Fruit fly (Drosophila melanogaster) S2 (cell line): ENCODE measurements around the gene CadN2.

Experiments used
- CG8478 ChIP-seq: fragments of >200 bp; optimal IDR thresholded peaks from 2 replicates; lab custom pipeline; 2018
- CTCF ChIP-seq, 2 experiments: fragments of >200 bp; optimal IDR thresholded peaks; 2 replicates each; lab custom pipeline; 2018

DNA sequence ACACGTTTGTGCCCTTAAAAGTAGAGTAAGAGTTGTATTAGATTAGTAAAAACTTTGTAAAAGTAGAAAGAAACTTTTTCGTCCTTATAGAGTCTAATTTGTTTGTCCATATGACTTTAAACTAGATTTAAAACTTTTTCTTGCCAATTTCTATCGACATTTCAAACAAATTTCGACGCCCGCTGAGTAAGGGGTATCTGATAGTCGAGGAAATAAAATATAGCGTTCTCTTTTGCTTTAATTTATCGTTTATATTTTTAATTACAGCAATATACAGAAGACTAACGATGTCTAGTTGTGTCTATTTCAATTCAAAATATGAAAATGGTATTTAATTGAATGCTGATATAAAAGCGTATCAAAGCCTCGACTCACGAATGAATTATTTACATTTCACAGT is 91.6 kb downstream of the CadN2 start:
- TF ChIP-seq CG8478 (lab: Kevin White, UChicago) = no peak
- TF ChIP-seq CTCF (optimal IDR thresholded peaks at IDR 0.05; lab: Kevin White, UChicago) = no peak
